Worm (Caenorhabditis elegans) whole organism, young adult: ENCODE measurements around the gene K03A11.1.
"Not testable (repeated sequence)": the region's sequence is repeated elsewhere in the genome, so short reads cannot be mapped to it uniquely, and the experiment has no call there.

Experiments used
- C17E4.6 ChIP-seq: fragments of 200-800 bp; sonication (Bioruptor generic); IDR thresholded peaks from 2 replicates; pipeline ENCODE4 v1.3.6; 2022; ENCODE audit warnings: missing genetic modification reagents, missing genetic modification characterization, missing compliant biosample characterization
- F23B12.7 ChIP-seq: sonication (generic microtip); optimal IDR thresholded peaks from 2 replicates; lab custom pipeline; 2017; ENCODE audit warnings: missing genetic modification characterization, mild to moderate bottlenecking, missing compliant biosample characterization, antibody characterized with exemption, moderate library complexity; ENCODE audit not compliant: insufficient read depth
- F52B5.7 ChIP-seq: sonication (generic microtip); optimal IDR thresholded peaks from 2 replicates; lab custom pipeline; 2016; ENCODE audit warnings: mild to moderate bottlenecking, missing genetic modification characterization, missing compliant biosample characterization
- F55B11.4 ChIP-seq: sonication (generic microtip); optimal IDR thresholded peaks from 2 replicates; lab custom pipeline; 2016; ENCODE audit warnings: missing compliant biosample characterization, missing genetic modification characterization, borderline replicate concordance; ENCODE audit not compliant: insufficient read depth
- T26A5.8 ChIP-seq: sonication (generic microtip); optimal IDR thresholded peaks from 2 replicates; lab custom pipeline; 2016; ENCODE audit warnings: missing genetic modification characterization, missing compliant biosample characterization
- Y56A3A.18 ChIP-seq: fragments of 200-800 bp; sonication (Bioruptor generic); IDR thresholded peaks from 2 replicates; pipeline ENCODE4 v1.3.6; 2022; ENCODE audit warnings: missing genetic modification reagents, missing genetic modification characterization, missing compliant biosample characterization
- Y67H2A.10 ChIP-seq: fragments of 200-800 bp; sonication (Bioruptor generic); conservative IDR thresholded peaks from 2 replicates; pipeline ENCODE4 v1.3.6; 2022; ENCODE audit warnings: missing genetic modification reagents, missing genetic modification characterization, missing compliant biosample characterization
- ama-1 ChIP-seq, 3 experiments: fragments of 150-350 bp in 1 of 3; sonication (generic microtip) in 2 of 3; optimal IDR thresholded peaks; 2 replicates each; lab custom pipeline; 2014 to 2018; ENCODE audit warnings: missing biosample characterization in 2 of 3, missing genetic modification characterization in 2 of 3, missing genetic modification reagents in 2 of 3
- athp-1 ChIP-seq: sonication (generic microtip); optimal IDR thresholded peaks from 2 replicates; lab custom pipeline; 2017; ENCODE audit warnings: mild to moderate bottlenecking, missing genetic modification characterization, missing compliant biosample characterization
- attf-5 ChIP-seq: fragments of 200-800 bp; sonication (Bioruptor generic); optimal IDR thresholded peaks from 2 replicates; lab custom pipeline; 2018; ENCODE audit warnings: mild to moderate bottlenecking, missing genetic modification characterization, missing compliant biosample characterization
- attf-6 ChIP-seq: fragments of 200-800 bp; sonication (Bioruptor generic); IDR thresholded peaks from 2 replicates; pipeline ENCODE4 v1.3.6; 2022; ENCODE audit warnings: missing genetic modification reagents, missing genetic modification characterization, missing compliant biosample characterization
- cebp-1 ChIP-seq, 2 experiments: fragments of 200-800 bp in 1 of 2; sonication (Bioruptor generic) in 1 of 2; sonication (generic microtip) in 1 of 2; IDR thresholded peaks in 1 of 2; optimal IDR thresholded peaks in 1 of 2; 2 replicates each; pipeline versions ENCODE4 v1.3.6 to Lab custom; 2017 to 2022; ENCODE audit warnings: missing compliant biosample characterization in 2 of 2, missing genetic modification characterization in 2 of 2, mild to moderate bottlenecking in 1 of 2, missing genetic modification reagents in 1 of 2, moderate library complexity in 1 of 2
- cebp-2 ChIP-seq: fragments of 200-800 bp; sonication (Bioruptor generic); IDR thresholded peaks from 2 replicates; pipeline ENCODE4 v1.3.6; 2022; ENCODE audit warnings: missing genetic modification characterization, missing compliant biosample characterization
- ceh-100 ChIP-seq: fragments of 200-800 bp; sonication (Bioruptor generic); IDR thresholded peaks from 2 replicates; pipeline ENCODE4 v1.3.6; 2022; ENCODE audit warnings: missing genetic modification reagents, missing genetic modification characterization, missing compliant biosample characterization
- ceh-27 ChIP-seq: fragments of 200-800 bp; sonication (Bioruptor generic); optimal IDR thresholded peaks from 2 replicates; lab custom pipeline; 2018; ENCODE audit warnings: mild to moderate bottlenecking, missing genetic modification characterization, moderate library complexity, missing compliant biosample characterization
- ceh-40 ChIP-seq: fragments of 200-800 bp; sonication (Bioruptor generic); IDR thresholded peaks from 2 replicates; pipeline ENCODE4 v1.3.6; 2022; ENCODE audit warnings: missing genetic modification characterization, missing compliant biosample characterization
- ceh-91 ChIP-seq: fragments of 200-800 bp; sonication (Bioruptor generic); IDR thresholded peaks from 2 replicates; pipeline ENCODE4 v1.3.6; 2022; ENCODE audit warnings: missing genetic modification reagents, missing genetic modification characterization, missing compliant biosample characterization
- chd-7 ChIP-seq: sonication (generic microtip); optimal IDR thresholded peaks from 2 replicates; lab custom pipeline; 2016; ENCODE audit warnings: mild to moderate bottlenecking, missing genetic modification characterization, moderate library complexity, missing compliant biosample characterization
- die-1 ChIP-seq: sonication (generic microtip); optimal IDR thresholded peaks from 2 replicates; lab custom pipeline; 2016; ENCODE audit warnings: missing genotype, mild to moderate bottlenecking, missing genetic modification characterization, missing compliant biosample characterization
- egl-18 ChIP-seq: fragments of 200-800 bp; sonication (Bioruptor generic); IDR thresholded peaks from 2 replicates; pipeline ENCODE4 v1.3.6; 2022; ENCODE audit warnings: missing genetic modification reagents, missing genetic modification characterization, missing compliant biosample characterization
- lir-1 ChIP-seq: fragments of 200-800 bp; sonication (Bioruptor generic); conservative IDR thresholded peaks from 2 replicates; pipeline ENCODE4 v1.3.6; 2022; ENCODE audit warnings: missing genetic modification reagents, missing genetic modification characterization, missing compliant biosample characterization
- lsy-27 ChIP-seq: sonication (generic microtip); optimal IDR thresholded peaks from 2 replicates; lab custom pipeline; 2017; ENCODE audit warnings: missing genetic modification characterization, mild to moderate bottlenecking, missing compliant biosample characterization, antibody characterized with exemption, missing genotype, borderline replicate concordance; ENCODE audit not compliant: insufficient read depth
- madf-8 ChIP-seq: fragments of 200-800 bp; sonication (Bioruptor generic); conservative IDR thresholded peaks from 2 replicates; pipeline ENCODE4 v1.3.6; 2022; ENCODE audit warnings: missing genetic modification reagents, missing genetic modification characterization, missing compliant biosample characterization
- mcd-1 ChIP-seq: fragments of 200-800 bp; sonication (Bioruptor generic); IDR thresholded peaks from 2 replicates; pipeline ENCODE4 v1.3.6; 2022; ENCODE audit warnings: missing genetic modification reagents, missing genetic modification characterization, missing compliant biosample characterization
- mxl-1 ChIP-seq: sonication (generic microtip); optimal IDR thresholded peaks from 2 replicates; lab custom pipeline; 2016; ENCODE audit warnings: missing genetic modification characterization, missing compliant biosample characterization
- nfyb-1 ChIP-seq: fragments of 200-800 bp; sonication (Bioruptor generic); IDR thresholded peaks from 2 replicates; pipeline ENCODE4 v1.3.6; 2022; ENCODE audit warnings: missing genetic modification reagents, missing genetic modification characterization, missing compliant biosample characterization
- nhr-27 ChIP-seq: fragments of 200-800 bp; sonication (Bioruptor generic); optimal IDR thresholded peaks from 2 replicates; lab custom pipeline; 2018; ENCODE audit warnings: mild to moderate bottlenecking, missing genetic modification characterization, moderate library complexity, missing compliant biosample characterization
- nhr-90 ChIP-seq: sonication (generic microtip); optimal IDR thresholded peaks from 2 replicates; lab custom pipeline; 2016; ENCODE audit warnings: missing genotype, mild to moderate bottlenecking, missing genetic modification characterization, missing compliant biosample characterization
- rcor-1 ChIP-seq: fragments of 200-800 bp; sonication (Bioruptor generic); IDR thresholded peaks from 2 replicates; pipeline ENCODE4 v1.3.6; 2022; ENCODE audit warnings: missing genetic modification reagents, missing genetic modification characterization, missing compliant biosample characterization
- repo-1 ChIP-seq: sonication (generic microtip); optimal IDR thresholded peaks from 2 replicates; lab custom pipeline; 2017; ENCODE audit warnings: mild to moderate bottlenecking, missing genetic modification characterization, missing compliant biosample characterization
- snpc-1.1 ChIP-seq: sonication (generic microtip); optimal IDR thresholded peaks from 2 replicates; lab custom pipeline; 2017; ENCODE audit warnings: missing genetic modification characterization, mild to moderate bottlenecking, missing compliant biosample characterization, antibody characterized with exemption, moderate library complexity, missing genotype, missing genetic modification reagents; ENCODE audit not compliant: insufficient read depth
- snpc-1.3 ChIP-seq: sonication (generic microtip); optimal IDR thresholded peaks from 2 replicates; lab custom pipeline; 2017; ENCODE audit warnings: missing genetic modification characterization, mild to moderate bottlenecking, missing compliant biosample characterization, antibody characterized with exemption, moderate library complexity, missing genotype, missing genetic modification reagents; ENCODE audit not compliant: insufficient read depth
- snpc-3.4 ChIP-seq: sonication (generic microtip); optimal IDR thresholded peaks from 2 replicates; lab custom pipeline; 2017; ENCODE audit warnings: missing genetic modification characterization, mild to moderate bottlenecking, missing compliant biosample characterization, antibody characterized with exemption, moderate library complexity, missing genotype, missing genetic modification reagents
- somi-1 ChIP-seq: fragments of 200-800 bp; sonication (Bioruptor generic); optimal IDR thresholded peaks from 2 replicates; lab custom pipeline; 2018; ENCODE audit warnings: mild to moderate bottlenecking, missing genetic modification characterization, missing compliant biosample characterization
- tbp1 ChIP-seq: fragments of 200-800 bp; sonication (Bioruptor generic); optimal IDR thresholded peaks from 2 replicates; lab custom pipeline; 2018; ENCODE audit warnings: mild to moderate bottlenecking, missing genetic modification characterization, missing compliant biosample characterization
- ztf-28 ChIP-seq: fragments of 200-800 bp; sonication (Bioruptor generic); IDR thresholded peaks from 2 replicates; pipeline ENCODE4 v1.3.6; 2022; ENCODE audit warnings: missing genetic modification reagents, missing genetic modification characterization, missing compliant biosample characterization
- ztf-6 ChIP-seq: fragments of 200-800 bp; sonication (Bioruptor generic); IDR thresholded peaks from 2 replicates; pipeline ENCODE4 v1.3.6; 2022; ENCODE audit warnings: missing genetic modification reagents, missing genetic modification characterization, missing compliant biosample characterization

The K03A11.1 gene

ce11 chrX:13046324-13046723 is 5.2 kb upstream of the K03A11.1 start (continued):
- TF ChIP-seq mxl-1 (tag; lab: Kevin White, UChicago), result peak; percentile 83
- TF ChIP-seq mcd-1 (GFP tag; lab: Robert Waterston, UW), result peak; percentile 82
- TF ChIP-seq ama-1 (optimal IDR thresholded peaks at IDR 0.05; lab: Kevin White, UChicago), result not testable (repeated sequence)
- TF ChIP-seq ama-1 (GFP tag; optimal IDR thresholded peaks at IDR 0.05; lab: Kevin White, UChicago), result peak; percentile 78 to 89
- peak; percentile 100 for TF ChIP-seq tbp1 (GFP tag; lab: Kevin White, UChicago)
- peak; percentile 90 for TF ChIP-seq snpc-3.4 (tag; lab: Kevin White, UChicago)
- TF ChIP-seq ceh-91 (GFP tag; lab: Robert Waterston, UW), result 0 out of 2 replicates have a peak, but pooled peaks have one; percentile 24
- TF ChIP-seq T26A5.8, result peak; percentile 91
- TF ChIP-seq die-1 (tag; lab: Kevin White, UChicago), result peak; percentile 85
- peak; percentile 89 for TF ChIP-seq ceh-40 (GFP tag; lab: Robert Waterston, UW)
- peak; percentile 86 for TF ChIP-seq lsy-27
- TF ChIP-seq egl-18 (GFP tag; lab: Robert Waterston, UW), result peak; percentile 79; the same call in 1 of the 2 replicates
- peak; percentile 55; the same call in 1 of the 2 replicates for TF ChIP-seq C17E4.6 (GFP tag; lab: Robert Waterston, UW)
- peak; percentile 91 for TF ChIP-seq chd-7 (tag; lab: Kevin White, UChicago)
- TF ChIP-seq madf-8 (GFP tag; lab: Robert Waterston, UW), result peak; percentile 23; the same call in 1 of the 2 replicates
- TF ChIP-seq nfyb-1 (GFP tag; lab: Robert Waterston, UW), result peak; percentile 96
- TF ChIP-seq lir-1 (GFP tag; lab: Robert Waterston, UW), result peak; percentile 51
- TF ChIP-seq ztf-28 (GFP tag; lab: Robert Waterston, UW), result peak; percentile 86
- TF ChIP-seq cebp-2 (GFP tag; lab: Robert Waterston, UW), result peak; percentile 92; the same call in 1 of the 2 replicates
- peak; percentile 93 for TF ChIP-seq repo-1 (tag; lab: Kevin White, UChicago)
- peak; percentile 92 for TF ChIP-seq rcor-1 (GFP tag; lab: Robert Waterston, UW)
- peak; percentile 84 for TF ChIP-seq snpc-1.3 (tag; lab: Kevin White, UChicago)

- TF ChIP-seq snpc-1.1 (tag; lab: Kevin White, UChicago) (no peak), F55B11.4 (tag; lab: Kevin White, UChicago) (no peak), F23B12.7 (tag; lab: Kevin White, UChicago) (no peak), nhr-90 (tag; lab: Kevin White, UChicago) (no peak), Y56A3A.18 (GFP tag; lab: Robert Waterston, UW) (no peak), ceh-100 (GFP tag; lab: Robert Waterston, UW) (no peak), attf-6 (no peak), cebp-1 (GFP tag; IDR thresholded peaks at IDR 0.05; lab: Robert Waterston, UW) (no peak), cebp-1 (tag; optimal IDR thresholded peaks at IDR 0.05; lab: Kevin White, UChicago) (no peak), attf-5 (no peak), athp-1 (tag; lab: Kevin White, UChicago) (no peak), Y67H2A.10 (no peak), somi-1 (GFP tag; lab: Kevin White, UChicago) (no peak), nhr-27 (tag; lab: Kevin White, UChicago) (no peak), ztf-6 (GFP tag; lab: Robert Waterston, UW) (no peak), ceh-27 (GFP tag; lab: Kevin White, UChicago) (no peak), F52B5.7 (tag; lab: Kevin White, UChicago) (no peak)
Observed at ce11 chrX:13048258-13048657, 3.2 kb upstream of the K03A11.1 start, which contains the start of gene C53C7.3. TSS of gene C53C7.3 (plus strand) at chrX:13048558.
